Worm (Caenorhabditis elegans): ENCODE data around the gene srh-209.

- TF ChIP-seq nhr-11 (tag; optimal IDR thresholded peaks at IDR 0.05) (no peak), ztf-11 (tag; optimal IDR thresholded peaks at IDR 0.05) (no peak), elt-1 (tag; optimal IDR thresholded peaks at IDR 0.05) (no peak), ama-1 (optimal IDR thresholded peaks at IDR 0.05) (no peak), aly-2 (tag; optimal IDR thresholded peaks at IDR 0.05) (no peak), pha-4 (tag; optimal IDR thresholded peaks at IDR 0.05) (no peak), unc-39 (tag; optimal IDR thresholded peaks at IDR 0.05) (no peak), nhr-23 (tag; optimal IDR thresholded peaks at IDR 0.05) (no peak), ceh-16 (tag; optimal IDR thresholded peaks at IDR 0.05) (no peak)
Observed at ce11 chrV:18444118-18444517, 39.5 kb upstream of the srh-209 start, which contains the start of gene ZK228.1.

All from whole organism, L3 larva.